Fruit fly (Drosophila melanogaster): ENCODE results near the gene Sbat.

Gene Sbat

dm6 chr2L:2878188-2878587 lies at the start of gene Sbat, which contains the start of gene Prx6a (continued):
- peak; percentile 59; the same call in 1 of the 2 replicates for TF ChIP-seq NFAT (GFP tag; IDR thresholded peaks at IDR 0.05)
- peak; percentile 64 to 67 for TF ChIP-seq Pdp1 (GFP tag; optimal IDR thresholded peaks at IDR 0.05)
- no peak for TF ChIP-seq TFAM (GFP tag; optimal IDR thresholded peaks at IDR 0.05)
- TF ChIP-seq Taf1 (GFP tag; IDR thresholded peaks at IDR 0.05) = peak; percentile 58; the same call in 1 of the 2 replicates
- peak; percentile 38 for TF ChIP-seq D19A (tag; optimal IDR thresholded peaks at IDR 0.05)
- peak; percentile 69 for TF ChIP-seq CG15269 (tag; optimal IDR thresholded peaks at IDR 0.05)
- peak; percentile 36; the same call in 1 of the 3 replicates for TF ChIP-seq CG16813 (GFP tag; IDR thresholded peaks at IDR 0.05; ENCODE audit: partially characterized antibody)
- TF ChIP-seq gt (GFP tag; IDR thresholded peaks at IDR 0.05) = no peak
- peak; percentile 45 for TF ChIP-seq en (GFP tag; optimal IDR thresholded peaks at IDR 0.05)
- TF ChIP-seq kah (GFP tag; optimal IDR thresholded peaks at IDR 0.05) = peak; percentile 14
- TF ChIP-seq cad (GFP tag; optimal IDR thresholded peaks at IDR 0.05) = no peak
- TF ChIP-seq tio (GFP tag; optimal IDR thresholded peaks at IDR 0.05) = no peak
- peak; percentile 86 for TF ChIP-seq nmo (GFP tag; optimal IDR thresholded peaks at IDR 0.05)
- peak; percentile 79 for TF ChIP-seq CG12391 (tag; optimal IDR thresholded peaks at IDR 0.05)
- TF ChIP-seq CG12236 (GFP tag; optimal IDR thresholded peaks at IDR 0.05) = peak; percentile 18
- TF ChIP-seq Ravus (GFP tag; IDR thresholded peaks at IDR 0.05) = no peak
- TF ChIP-seq CG42726 (GFP tag; IDR thresholded peaks at IDR 0.05; ENCODE audit: partially characterized antibody) = no peak
- no peak for TF ChIP-seq CG2875 (GFP tag; optimal IDR thresholded peaks at IDR 0.05)
- no peak for TF ChIP-seq ara (GFP tag; IDR thresholded peaks at IDR 0.05)
- TF ChIP-seq Doc3 (GFP tag; IDR thresholded peaks at IDR 0.05; ENCODE audit: partially characterized antibody) = no peak
- peak; percentile 70 for TF ChIP-seq pho (GFP tag; optimal IDR thresholded peaks at IDR 0.05)
- no peak for TF ChIP-seq prd (optimal IDR thresholded peaks at IDR 0.05)
- peak; percentile 80 for TF ChIP-seq prd (GFP tag; IDR thresholded peaks at IDR 0.05)
- peak; percentile 55 for TF ChIP-seq exex (tag; optimal IDR thresholded peaks at IDR 0.05)
- peak; percentile 62 for TF ChIP-seq CG11398 (GFP tag; optimal IDR thresholded peaks at IDR 0.05)
- peak; percentile 79 for TF ChIP-seq trem (tag; optimal IDR thresholded peaks at IDR 0.05)
- peak; percentile 25 for TF ChIP-seq CG6813 (GFP tag; optimal IDR thresholded peaks at IDR 0.05)
- TF ChIP-seq ap (GFP tag; IDR thresholded peaks at IDR 0.05) = no peak
- peak; percentile 66 for TF ChIP-seq fu2 (GFP tag; optimal IDR thresholded peaks at IDR 0.05)
- no peak for TF ChIP-seq CG34224 (GFP tag; IDR thresholded peaks at IDR 0.05; ENCODE audit: partially characterized antibody)
- TF ChIP-seq CG31365 (tag; optimal IDR thresholded peaks at IDR 0.05) = peak; percentile 35
- no peak for TF ChIP-seq Rx (GFP tag; IDR thresholded peaks at IDR 0.05)
- peak; percentile 72 for TF ChIP-seq CG1233 (GFP tag; optimal IDR thresholded peaks at IDR 0.05)
- peak; percentile 31 for TF ChIP-seq Vsx1 (GFP tag; optimal IDR thresholded peaks at IDR 0.05)
- peak; percentile 75 for TF ChIP-seq Hsf (GFP tag; optimal IDR thresholded peaks at IDR 0.05)
- TF ChIP-seq CG11560 (tag; IDR thresholded peaks at IDR 0.05) = peak; percentile 54; the same call in 1 of the 3 replicates
- TF ChIP-seq CG4404 (GFP tag; IDR thresholded peaks at IDR 0.05) = peak; percentile 63
- peak; percentile 67 for TF ChIP-seq tx (GFP tag; optimal IDR thresholded peaks at IDR 0.05)
- no peak for TF ChIP-seq aop (GFP tag; IDR thresholded peaks at IDR 0.05)
- no peak for TF ChIP-seq CG6254 (GFP tag; optimal IDR thresholded peaks at IDR 0.05)
- no peak for TF ChIP-seq br (optimal IDR thresholded peaks at IDR 0.05)
- no peak for TF ChIP-seq btn (GFP tag; optimal IDR thresholded peaks at IDR 0.05)
- TF ChIP-seq CG8924 (tag; optimal IDR thresholded peaks at IDR 0.05) = peak; percentile 59
- TF ChIP-seq CG31441 (GFP tag; IDR thresholded peaks at IDR 0.05) = peak; percentile 34
- TF ChIP-seq HLH4C (GFP tag; IDR thresholded peaks at IDR 0.05; ENCODE audit: partially characterized antibody) = no peak
- peak; percentile 25 for TF ChIP-seq CG5180 (GFP tag; optimal IDR thresholded peaks at IDR 0.05)
- no peak for TF ChIP-seq hb (GFP tag; IDR thresholded peaks at IDR 0.05; ENCODE audit: partially characterized antibody)
- TF ChIP-seq CG30403 (GFP tag; optimal IDR thresholded peaks at IDR 0.05) = peak; percentile 81
- peak; percentile 85 for TF ChIP-seq CG9817 (tag; optimal IDR thresholded peaks at IDR 0.05)
- TF ChIP-seq sd (tag; optimal IDR thresholded peaks at IDR 0.05) = peak; percentile 46
- TF ChIP-seq CG12155 (GFP tag; optimal IDR thresholded peaks at IDR 0.05) = peak; percentile 64
